Fruit fly (Drosophila melanogaster): Measurements from ENCODE around the gene BicD.

DNA sequence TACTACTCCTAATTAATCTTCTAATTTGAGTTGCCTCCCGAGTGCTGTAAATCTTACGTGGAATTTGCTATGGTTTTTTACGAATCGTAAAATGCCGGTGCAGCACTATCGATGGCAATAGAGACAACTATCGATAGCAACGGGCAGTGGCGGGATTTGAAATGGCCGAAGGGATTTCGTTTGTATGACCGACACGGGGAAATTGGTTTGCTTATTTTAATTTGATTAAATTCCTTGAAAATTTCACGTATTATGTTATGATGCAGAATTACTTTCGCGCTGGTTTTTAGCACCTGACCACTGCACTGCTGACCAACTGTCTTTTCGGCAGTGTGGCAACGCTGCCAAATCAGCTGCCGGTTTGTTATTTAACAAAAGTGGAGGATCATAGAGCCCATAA lies 11.2 kb upstream of the BicD start, which contains the start of the genes GCS2beta and CG5131:
- TF ChIP-seq toe (GFP tag; optimal IDR thresholded peaks at IDR 0.05) = peak; percentile 95
- peak; percentile 65 for TF ChIP-seq ovo (GFP tag; optimal IDR thresholded peaks at IDR 0.05)
- peak; percentile 83 for TF ChIP-seq CG14711 (tag; optimal IDR thresholded peaks at IDR 0.05)
- TF ChIP-seq Clk (GFP tag; optimal IDR thresholded peaks at IDR 0.05) = peak; percentile 79
- TF ChIP-seq CG33017 (tag; optimal IDR thresholded peaks at IDR 0.05) = peak; percentile 84
- peak; percentile 80 for TF ChIP-seq Mnt (GFP tag; optimal IDR thresholded peaks at IDR 0.05)
- TF ChIP-seq CG12768 (GFP tag; optimal IDR thresholded peaks at IDR 0.05) = peak; percentile 89
